Fruit fly (Drosophila melanogaster) whole organism, embryonic: Measurements from ENCODE around the gene Ets97D.

Experiments used
- Abd-B ChIP-seq: fragments of 200-800 bp; sonication (Bioruptor generic); optimal IDR thresholded peaks from 2 replicates; lab custom pipeline; 2018; ENCODE audit warnings: missing biosample characterization, mild to moderate bottlenecking, missing genetic modification characterization, moderate library complexity
- B-H2 ChIP-seq: fragments of 200-800 bp; sonication (Bioruptor generic); optimal IDR thresholded peaks from 2 replicates; lab custom pipeline; 2018; ENCODE audit warnings: missing biosample characterization, mild to moderate bottlenecking, missing genetic modification characterization
- BtbVII ChIP-seq: fragments of 200-800 bp; sonication (Bioruptor generic); optimal IDR thresholded peaks from 3 replicates; lab custom pipeline; 2017; ENCODE audit warnings: missing biosample characterization, mild to moderate bottlenecking, missing genetic modification characterization
- C15 ChIP-seq: fragments of 200-800 bp; sonication (Bioruptor generic); IDR thresholded peaks from 3 replicates; pipeline ENCODE4 v1.3.6; 2022; ENCODE audit warnings: missing biosample characterization, missing genetic modification characterization
- CG10267 ChIP-seq: fragments of 200-800 bp; sonication (Bioruptor generic); optimal IDR thresholded peaks from 2 replicates; lab custom pipeline; 2018; ENCODE audit warnings: missing biosample characterization, mild to moderate bottlenecking, missing genetic modification characterization, moderate library complexity
- CG11093 ChIP-seq: fragments of 200-800 bp; sonication (Bioruptor generic); IDR thresholded peaks from 3 replicates; pipeline ENCODE4 v1.3.6; 2022; ENCODE audit warnings: missing biosample characterization, missing genetic modification characterization
- CG1233 ChIP-seq: fragments of 200-800 bp; sonication (Bioruptor generic); optimal IDR thresholded peaks from 4 replicates; lab custom pipeline; 2018; ENCODE audit warnings: missing biosample characterization, mild to moderate bottlenecking, missing genetic modification characterization
- CG13287 ChIP-seq: fragments of 200-800 bp; sonication (Bioruptor generic); IDR thresholded peaks from 2 replicates; pipeline ENCODE4 v1.3.6; 2022; ENCODE audit warnings: missing biosample characterization, missing genetic modification characterization; ENCODE audit not compliant: partially characterized antibody
- CG13296 ChIP-seq: fragments of 200-800 bp; sonication (Bioruptor generic); optimal IDR thresholded peaks from 3 replicates; lab custom pipeline; 2018; ENCODE audit warnings: missing biosample characterization, mild to moderate bottlenecking, missing genetic modification characterization
- CG13894 ChIP-seq: fragments of 200-800 bp; sonication (Bioruptor generic); optimal IDR thresholded peaks from 3 replicates; lab custom pipeline; 2018; ENCODE audit warnings: missing biosample characterization, mild to moderate bottlenecking, missing genetic modification characterization, moderate library complexity
- CG14667 ChIP-seq: fragments of 200-800 bp; sonication (Bioruptor generic); IDR thresholded peaks from 2 replicates; pipeline ENCODE4 v1.3.6; 2022; ENCODE audit warnings: missing biosample characterization, missing genetic modification characterization
- CG15269 ChIP-seq: fragments of 200-800 bp; sonication (Bioruptor generic); optimal IDR thresholded peaks from 2 replicates; lab custom pipeline; 2018; ENCODE audit warnings: missing biosample characterization, mild to moderate bottlenecking, missing genetic modification characterization, moderate library complexity
- CG16779 ChIP-seq: fragments of 200-800 bp; sonication (Bioruptor generic); IDR thresholded peaks from 2 replicates; pipeline ENCODE4 v1.3.6; 2022; ENCODE audit warnings: missing biosample characterization, missing genetic modification characterization
- CG18764 ChIP-seq: fragments of 200-800 bp; sonication (Bioruptor generic); optimal IDR thresholded peaks from 3 replicates; lab custom pipeline; 2016; ENCODE audit warnings: missing biosample characterization, missing genetic modification characterization
- CG3281 ChIP-seq: fragments of 200-800 bp; sonication (Bioruptor generic); optimal IDR thresholded peaks from 3 replicates; lab custom pipeline; 2017; ENCODE audit warnings: missing biosample characterization, mild to moderate bottlenecking, missing genetic modification characterization
- CG4730 ChIP-seq: fragments of 200-800 bp; sonication (Bioruptor generic); IDR thresholded peaks from 2 replicates; pipeline ENCODE4 v1.3.6; 2022; ENCODE audit warnings: missing biosample characterization, missing genetic modification characterization
- CG6813 ChIP-seq: fragments of 200-800 bp; sonication (Bioruptor generic); optimal IDR thresholded peaks from 2 replicates; lab custom pipeline; 2017; ENCODE audit warnings: missing biosample characterization, missing genetic modification characterization, mild to moderate bottlenecking, moderate library complexity, missing genetic modification reagents
- CG7987 ChIP-seq: fragments of 200-800 bp; sonication (Bioruptor generic); optimal IDR thresholded peaks from 2 replicates; lab custom pipeline; 2018; ENCODE audit warnings: missing biosample characterization, mild to moderate bottlenecking, missing genetic modification characterization, moderate library complexity
- CG8359 ChIP-seq: fragments of 200-800 bp; sonication (Bioruptor generic); optimal IDR thresholded peaks from 2 replicates; lab custom pipeline; 2017; ENCODE audit warnings: missing biosample characterization, mild to moderate bottlenecking, missing genetic modification characterization, borderline replicate concordance
- CG8944 ChIP-seq: fragments of 200-800 bp; sonication (Bioruptor generic); optimal IDR thresholded peaks from 3 replicates; lab custom pipeline; 2016; ENCODE audit warnings: missing biosample characterization, missing genetic modification characterization
- Drgx ChIP-seq: fragments of 200-800 bp; sonication (Bioruptor generic); IDR thresholded peaks from 2 replicates; pipeline ENCODE4 v1.3.6; 2022; ENCODE audit warnings: missing biosample characterization, missing genetic modification characterization
- Fer1 ChIP-seq: fragments of 200-800 bp; sonication (Bioruptor generic); optimal IDR thresholded peaks from 2 replicates; lab custom pipeline; 2017; ENCODE audit warnings: missing biosample characterization, mild to moderate bottlenecking, missing genetic modification characterization
- HmgD ChIP-seq: fragments of 200-800 bp; sonication (Bioruptor generic); optimal IDR thresholded peaks from 3 replicates; lab custom pipeline; 2016; ENCODE audit warnings: missing biosample characterization, missing genetic modification characterization
- Hmr ChIP-seq: fragments of 200-800 bp; sonication (Bioruptor generic); optimal IDR thresholded peaks from 3 replicates; lab custom pipeline; 2017; ENCODE audit warnings: mild to moderate bottlenecking, missing biosample characterization, missing genetic modification reagents, missing genetic modification characterization
- Hmx ChIP-seq: fragments of 200-800 bp; sonication (Bioruptor generic); optimal IDR thresholded peaks from 2 replicates; lab custom pipeline; 2016; ENCODE audit warnings: missing biosample characterization, missing genetic modification characterization
- Hr39 ChIP-seq: fragments of >200 bp; optimal IDR thresholded peaks from 2 replicates; lab custom pipeline; 2017
- Hr78 ChIP-seq, 2 experiments: fragments of 200-800 bp in 1 of 2; fragments of >200 bp in 1 of 2; sonication (Bioruptor generic) in 1 of 2; optimal IDR thresholded peaks; 2 replicates each; lab custom pipeline; 2017 to 2019; ENCODE audit warnings: missing biosample characterization in 2 of 2, missing genetic modification characterization in 2 of 2, mild to moderate bottlenecking in 1 of 2, moderate library complexity in 1 of 2
- Med ChIP-seq: fragments of 200-800 bp; sonication (Bioruptor generic); peaks from one replicate; lab custom pipeline; 2016; ENCODE audit warnings: missing biosample characterization, missing genetic modification characterization, mild to moderate bottlenecking, inconsistent platforms, moderate library complexity
- NFAT ChIP-seq: fragments of 200-800 bp; sonication (Bioruptor generic); IDR thresholded peaks from 2 replicates; pipeline ENCODE4 v1.3.6; 2022; ENCODE audit warnings: missing biosample characterization, missing genetic modification characterization
- Nf-YA ChIP-seq: fragments of 200-800 bp; sonication (Bioruptor generic); IDR thresholded peaks from 2 replicates; pipeline ENCODE4 v1.3.6; 2022; ENCODE audit warnings: missing biosample characterization, missing genetic modification characterization
- Oaz ChIP-seq: fragments of 200-800 bp; sonication (Bioruptor generic); IDR thresholded peaks from 2 replicates; pipeline ENCODE4 v1.3.6; 2022; ENCODE audit warnings: missing biosample characterization, missing genetic modification characterization
- Scr ChIP-seq: fragments of 200-800 bp; sonication (Bioruptor generic); IDR thresholded peaks from 2 replicates; pipeline ENCODE4 v1.3.6; 2022; ENCODE audit warnings: missing biosample characterization, missing genetic modification characterization; ENCODE audit not compliant: partially characterized antibody
- Side ChIP-seq: fragments of 200-800 bp; sonication (Bioruptor generic); optimal IDR thresholded peaks from 2 replicates; lab custom pipeline; 2016; ENCODE audit warnings: missing biosample characterization, missing genetic modification characterization
- YL-1 ChIP-seq: fragments of 200-800 bp; sonication (Bioruptor generic); optimal IDR thresholded peaks from 3 replicates; lab custom pipeline; 2017; ENCODE audit warnings: missing biosample characterization, mild to moderate bottlenecking, missing genetic modification characterization
- caup ChIP-seq: fragments of 200-800 bp; sonication (Bioruptor generic); optimal IDR thresholded peaks from 3 replicates; lab custom pipeline; 2017; ENCODE audit warnings: missing biosample characterization, mild to moderate bottlenecking, missing genetic modification characterization, moderate library complexity; ENCODE audit not compliant: severe bottlenecking
- cwo ChIP-seq: fragments of 200-800 bp; sonication (Bioruptor generic); optimal IDR thresholded peaks from 3 replicates; lab custom pipeline; 2017; ENCODE audit warnings: missing biosample characterization, missing genetic modification characterization, mild to moderate bottlenecking, moderate library complexity, missing genetic modification reagents
- dmrt99B ChIP-seq: fragments of 200-800 bp; sonication (Bioruptor generic); optimal IDR thresholded peaks from 2 replicates; lab custom pipeline; 2018; ENCODE audit warnings: missing biosample characterization, mild to moderate bottlenecking, missing genetic modification characterization, moderate library complexity
- eyg ChIP-seq: fragments of 200-800 bp; sonication (Bioruptor generic); optimal IDR thresholded peaks from 3 replicates; lab custom pipeline; 2016; ENCODE audit warnings: missing biosample characterization, missing genetic modification characterization
- hbn ChIP-seq: fragments of 200-800 bp; sonication (Bioruptor generic); IDR thresholded peaks from 2 replicates; pipeline ENCODE4 v1.3.6; 2022; ENCODE audit warnings: missing biosample characterization, missing genetic modification characterization; ENCODE audit not compliant: partially characterized antibody
- hkb ChIP-seq, 2 experiments: fragments of 200-800 bp in 1 of 2; fragments of >200 bp in 1 of 2; sonication (Bioruptor generic) in 1 of 2; IDR thresholded peaks in 1 of 2; optimal IDR thresholded peaks in 1 of 2; 2 replicates each; pipeline versions ENCODE4 v1.3.6 to Lab custom; 2017 to 2022; ENCODE audit warnings: missing biosample characterization in 1 of 2, missing genetic modification characterization in 1 of 2
- kni ChIP-seq: fragments of 200-800 bp; sonication (Bioruptor generic); optimal IDR thresholded peaks from 3 replicates; lab custom pipeline; 2017; ENCODE audit warnings: mild to moderate bottlenecking, missing biosample characterization, missing genetic modification reagents, missing genetic modification characterization
- nmo ChIP-seq: fragments of 200-800 bp; sonication (Bioruptor generic); optimal IDR thresholded peaks from 2 replicates; lab custom pipeline; 2018; ENCODE audit warnings: missing biosample characterization, mild to moderate bottlenecking, missing genetic modification characterization, moderate library complexity
- pita ChIP-seq: fragments of 200-800 bp; sonication (Bioruptor generic); optimal IDR thresholded peaks from 2 replicates; lab custom pipeline; 2017; ENCODE audit warnings: missing biosample characterization, mild to moderate bottlenecking, missing genetic modification characterization
- psq ChIP-seq: fragments of 200-800 bp; sonication (Bioruptor generic); optimal IDR thresholded peaks from 2 replicates; lab custom pipeline; 2017; ENCODE audit warnings: missing biosample characterization, missing genetic modification characterization
- salm ChIP-seq: fragments of 200-800 bp; sonication (Bioruptor generic); optimal IDR thresholded peaks from 2 replicates; lab custom pipeline; 2018; ENCODE audit warnings: missing biosample characterization, mild to moderate bottlenecking, missing genetic modification characterization
- seq ChIP-seq: fragments of 200-800 bp; sonication (Bioruptor generic); IDR thresholded peaks from 2 replicates; pipeline ENCODE4 v1.3.6; 2022; ENCODE audit warnings: missing biosample characterization, missing genetic modification characterization
- stwl ChIP-seq: fragments of 200-800 bp; sonication (Bioruptor generic); optimal IDR thresholded peaks from 3 replicates; lab custom pipeline; 2018; ENCODE audit warnings: missing biosample characterization, mild to moderate bottlenecking, missing genetic modification characterization, moderate library complexity
- sug ChIP-seq: fragments of 200-800 bp; optimal IDR thresholded peaks from 2 replicates; lab custom pipeline; 2019; ENCODE audit warnings: missing biosample characterization, mild to moderate bottlenecking, missing genetic modification characterization, moderate library complexity
- wor ChIP-seq: fragments of 200-800 bp; sonication (Bioruptor generic); IDR thresholded peaks from 2 replicates; pipeline ENCODE4 v1.3.6; 2022; ENCODE audit warnings: missing biosample characterization, missing genetic modification characterization
- zfh2 ChIP-seq: fragments of 200-800 bp; sonication (Bioruptor generic); optimal IDR thresholded peaks from 2 replicates; lab custom pipeline; 2016; ENCODE audit warnings: missing biosample characterization, missing genetic modification characterization

The Ets97D gene

DNA sequence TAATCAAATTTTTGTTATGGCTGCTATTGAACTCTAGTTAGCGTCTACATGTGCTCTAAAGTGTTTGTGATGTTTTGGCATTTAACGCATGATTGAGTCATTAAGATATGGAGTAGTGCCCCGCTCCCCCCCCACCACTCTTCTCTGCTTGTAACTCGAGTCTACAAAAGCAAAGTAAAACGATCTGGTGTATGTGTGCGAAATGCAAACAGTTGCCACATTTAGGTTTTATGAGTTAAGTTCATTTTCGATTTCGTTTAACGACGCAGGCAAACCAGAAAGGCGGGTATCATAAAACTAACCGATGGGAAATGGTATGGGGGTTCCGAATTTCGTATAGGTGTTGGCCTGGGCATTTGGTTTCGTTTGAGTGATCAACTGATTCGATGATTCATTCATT lies 21.8 kb upstream of the Ets97D start (continued):
- TF ChIP-seq NFAT (GFP tag; lab: Robert Waterston, UW) = peak; percentile 22; the same call in 1 of the 2 replicates
- no peak for TF ChIP-seq psq (GFP tag; lab: Kevin White, UChicago)
- no peak for TF ChIP-seq hkb (optimal IDR thresholded peaks at IDR 0.05; lab: Kevin White, UChicago)
- TF ChIP-seq hkb (GFP tag; IDR thresholded peaks at IDR 0.05; lab: Robert Waterston, UW) = no peak
- peak; percentile 12 for TF ChIP-seq CG13296 (GFP tag; lab: Kevin White, UChicago)
- peak in 1 of 2 experiments; percentile 13 for TF ChIP-seq Hr78 (GFP tag; optimal IDR thresholded peaks at IDR 0.05; lab: Kevin White, UChicago)
- TF ChIP-seq dmrt99B (tag; lab: Kevin White, UChicago) = no peak
- no peak for TF ChIP-seq C15 (GFP tag; lab: Robert Waterston, UW)
- 0 out of 2 replicates have a peak, but pooled peaks have one; percentile 8 for TF ChIP-seq CG16779
- TF ChIP-seq Hmx (GFP tag; lab: Kevin White, UChicago) = no peak
- TF ChIP-seq sug = peak; percentile 64
- TF ChIP-seq Side = no peak
- peak; percentile 25 for TF ChIP-seq CG15269 (tag; lab: Kevin White, UChicago)
- TF ChIP-seq CG13287 (GFP tag; lab: Robert Waterston, UW) = no peak
- no peak for TF ChIP-seq Scr
- no peak for TF ChIP-seq CG14667 (GFP tag; lab: Robert Waterston, UW)
- no peak for TF ChIP-seq stwl
- TF ChIP-seq Med (GFP tag; lab: Kevin White, UChicago) = peak; percentile 69
- TF ChIP-seq Fer1 = peak; percentile 30
- TF ChIP-seq Hmr = peak; percentile 18
- no peak for TF ChIP-seq CG11093 (GFP tag; lab: Robert Waterston, UW)
- TF ChIP-seq YL-1 (GFP tag; lab: Kevin White, UChicago) = no peak
- TF ChIP-seq salm = no peak
- no peak for TF ChIP-seq wor (GFP tag; lab: Robert Waterston, UW)
- peak; percentile 41 for TF ChIP-seq cwo (GFP tag; lab: Kevin White, UChicago)
- no peak for TF ChIP-seq seq (GFP tag; lab: Robert Waterston, UW)
- no peak for TF ChIP-seq CG4730 (GFP tag; lab: Robert Waterston, UW)
- TF ChIP-seq nmo (GFP tag; lab: Kevin White, UChicago) = no peak
- no peak for TF ChIP-seq Drgx (GFP tag; lab: Robert Waterston, UW)
- TF ChIP-seq CG7987 (GFP tag; lab: Kevin White, UChicago) = peak; percentile 25
- TF ChIP-seq CG18764 (GFP tag; lab: Kevin White, UChicago) = no peak
- TF ChIP-seq zfh2 (GFP tag; lab: Kevin White, UChicago) = no peak
- no peak for TF ChIP-seq hbn (GFP tag; lab: Robert Waterston, UW)
- TF ChIP-seq eyg = no peak
- peak; percentile 39 for TF ChIP-seq caup (GFP tag; lab: Kevin White, UChicago)
- peak; percentile 48 for TF ChIP-seq Abd-B (GFP tag; lab: Kevin White, UChicago)
- TF ChIP-seq CG3281 (GFP tag; lab: Kevin White, UChicago) = peak; percentile 5
- no peak for TF ChIP-seq CG8944 (GFP tag; lab: Kevin White, UChicago)
- no peak for TF ChIP-seq Nf-YA (GFP tag; lab: Robert Waterston, UW)
- TF ChIP-seq CG6813 = no peak
- TF ChIP-seq kni (GFP tag; lab: Kevin White, UChicago) = no peak
- TF ChIP-seq CG10267 (tag; lab: Kevin White, UChicago) = no peak
- peak; percentile 70 for TF ChIP-seq CG13894 (tag; lab: Kevin White, UChicago)
- TF ChIP-seq HmgD (GFP tag; lab: Kevin White, UChicago) = no peak
- no peak for TF ChIP-seq Hr39
- no peak for TF ChIP-seq pita (GFP tag; lab: Kevin White, UChicago)
- TF ChIP-seq CG8359 = no peak
- peak; percentile 1 for TF ChIP-seq CG1233 (GFP tag; lab: Kevin White, UChicago)
- peak; percentile 35 for TF ChIP-seq BtbVII (GFP tag; lab: Kevin White, UChicago)
- TF ChIP-seq B-H2 = peak; percentile 3
- no peak for TF ChIP-seq Oaz
